Fruit fly (Drosophila melanogaster): Measurements from ENCODE around the gene Nmd3.

The Nmd3 gene

dm6 chrX:2184563-2184962, at the start of gene Nmd3, which contains the start of gene CG17776 (continued):
- TF ChIP-seq TFAM (GFP tag; optimal IDR thresholded peaks at IDR 0.05) (no peak), CG11456 (GFP tag; IDR thresholded peaks at IDR 0.05) (no peak), Dbx (GFP tag; IDR thresholded peaks at IDR 0.05) (peak; percentile 36; the same call in 1 of the 3 replicates), amos (GFP tag; IDR thresholded peaks at IDR 0.05; ENCODE audit: partially characterized antibody) (peak; percentile 47; the same call in 1 of the 2 replicates), sna (GFP tag; IDR thresholded peaks at IDR 0.05; ENCODE audit: partially characterized antibody) (peak; percentile 77), Tbp (GFP tag; optimal IDR thresholded peaks at IDR 0.05) (peak; percentile 30), cato (GFP tag; optimal IDR thresholded peaks at IDR 0.05; ENCODE audit: borderline replicate concordance) (no peak), crp (GFP tag; optimal IDR thresholded peaks at IDR 0.05) (peak; percentile 20 to 85), exex (tag; optimal IDR thresholded peaks at IDR 0.05) (peak; percentile 13), CG12391 (tag; optimal IDR thresholded peaks at IDR 0.05) (peak; percentile 30), rib (GFP tag; IDR thresholded peaks at IDR 0.05) (no peak), knrl (GFP tag; IDR thresholded peaks at IDR 0.05; ENCODE audit: partially characterized antibody) (peak; percentile 58; the same call in 2 of the 3 replicates), Doc3 (GFP tag; IDR thresholded peaks at IDR 0.05; ENCODE audit: partially characterized antibody) (peak; percentile 58; the same call in 1 of the 3 replicates), CG13424 (tag; optimal IDR thresholded peaks at IDR 0.05) (peak; percentile 5), jing (GFP tag; optimal IDR thresholded peaks at IDR 0.05) (no peak), Neu2 (GFP tag; optimal IDR thresholded peaks at IDR 0.05; ENCODE audit: borderline replicate concordance) (no peak), Scr (GFP tag; IDR thresholded peaks at IDR 0.05; ENCODE audit: partially characterized antibody) (peak; percentile 73), Side (GFP tag; optimal IDR thresholded peaks at IDR 0.05) (peak; percentile 11), CG30403 (GFP tag; optimal IDR thresholded peaks at IDR 0.05) (peak; percentile 10), CG13287 (GFP tag; IDR thresholded peaks at IDR 0.05; ENCODE audit: partially characterized antibody) (peak; percentile 82), gfzf (GFP tag; optimal IDR thresholded peaks at IDR 0.05) (peak; percentile 6), ac (GFP tag; optimal IDR thresholded peaks at IDR 0.05) (no peak), Bdp1 (GFP tag; optimal IDR thresholded peaks at IDR 0.05) (peak; percentile 28), grau (tag; optimal IDR thresholded peaks at IDR 0.05) (peak; percentile 17), Opbp (GFP tag; IDR thresholded peaks at IDR 0.05; ENCODE audit: partially characterized antibody) (peak; percentile 35; the same call in 1 of the 3 replicates), ato (GFP tag; IDR thresholded peaks at IDR 0.05; ENCODE audit: partially characterized antibody) (peak; percentile 44; the same call in 1 of the 2 replicates), Max (GFP tag; optimal IDR thresholded peaks at IDR 0.05) (peak; percentile 90), tna (GFP tag; IDR thresholded peaks at IDR 0.05; ENCODE audit: partially characterized antibody) (peak; percentile 70), Ets65A (GFP tag) (no peak), CG10267 (tag; optimal IDR thresholded peaks at IDR 0.05) (peak; percentile 17), CG14860 (GFP tag; IDR thresholded peaks at IDR 0.05; ENCODE audit: partially characterized antibody) (peak; percentile 78), cg (GFP tag; optimal IDR thresholded peaks at IDR 0.05) (peak; percentile 3), CG8924 (tag; optimal IDR thresholded peaks at IDR 0.05) (no peak), pzg (GFP tag; optimal IDR thresholded peaks at IDR 0.05) (peak; percentile 60), Stat92E (GFP tag; optimal IDR thresholded peaks at IDR 0.05) (no peak), YL-1 (GFP tag; optimal IDR thresholded peaks at IDR 0.05) (peak; percentile 46), Dref (GFP tag; IDR thresholded peaks at IDR 0.05) (peak; percentile 73), CG9797 (GFP tag; optimal IDR thresholded peaks at IDR 0.05) (peak; percentile 4), CG16813 (GFP tag; IDR thresholded peaks at IDR 0.05; ENCODE audit: partially characterized antibody) (peak; percentile 74), stwl (tag; optimal IDR thresholded peaks at IDR 0.05) (peak; percentile 7), Dp (GFP tag; optimal IDR thresholded peaks at IDR 0.05) (peak; percentile 42), CG8290 (GFP tag; optimal IDR thresholded peaks at IDR 0.05) (no peak), CG8290 (tag; optimal IDR thresholded peaks at IDR 0.05) (no peak), CG2120 (GFP tag; optimal IDR thresholded peaks at IDR 0.05) (peak; percentile 35), nmo (GFP tag; optimal IDR thresholded peaks at IDR 0.05) (peak; percentile 39), CG17186 (GFP tag; optimal IDR thresholded peaks at IDR 0.05) (peak; percentile 33), CG8089 (GFP tag; optimal IDR thresholded peaks at IDR 0.05) (no peak), HLH4C (GFP tag; IDR thresholded peaks at IDR 0.05; ENCODE audit: partially characterized antibody) (peak; percentile 88)

All from whole organism, embryonic.